Fruit fly (Drosophila melanogaster) whole organism, embryonic: ENCODE data around the gene Pde9.

Experiments
- Awh ChIP-seq: fragments of 200-800 bp; sonication (Bioruptor generic); IDR thresholded peaks from 2 replicates; pipeline ENCODE4, ENCODE4 v1.3.6; 2022; ENCODE audit warnings: missing biosample characterization, missing genetic modification characterization
- BEAF-32 ChIP-seq: fragments of 200-800 bp; sonication (Bioruptor generic); optimal IDR thresholded peaks from 3 replicates; lab custom pipeline; 2017; ENCODE audit warnings: missing biosample characterization, missing genetic modification characterization, mild to moderate bottlenecking, moderate library complexity, missing genetic modification reagents
- Bdp1 ChIP-seq: fragments of 200-800 bp; sonication (Bioruptor generic); optimal IDR thresholded peaks from 3 replicates; lab custom pipeline; 2016; ENCODE audit warnings: missing biosample characterization, missing genetic modification characterization
- Bgb ChIP-seq: fragments of 200-800 bp; sonication (Bioruptor generic); IDR thresholded peaks from 2 replicates; pipeline ENCODE4 v1.3.6; 2022; ENCODE audit warnings: missing biosample characterization, missing genetic modification characterization; ENCODE audit not compliant: partially characterized antibody
- CG10147 ChIP-seq: fragments of 200-800 bp; sonication (Bioruptor generic); optimal IDR thresholded peaks from 2 replicates; lab custom pipeline; 2019; ENCODE audit warnings: missing biosample characterization, mild to moderate bottlenecking, missing genetic modification characterization, moderate library complexity
- CG10274 ChIP-seq: fragments of 200-800 bp; sonication (Bioruptor generic); optimal IDR thresholded peaks from 3 replicates; lab custom pipeline; 2017; ENCODE audit warnings: missing biosample characterization, mild to moderate bottlenecking, missing genetic modification characterization
- CG10543 ChIP-seq: fragments of 200-800 bp; sonication (Bioruptor generic); optimal IDR thresholded peaks from 3 replicates; lab custom pipeline; 2017; ENCODE audit warnings: missing biosample characterization, mild to moderate bottlenecking, missing genetic modification characterization, moderate library complexity
- CG10565 ChIP-seq: fragments of 200-800 bp; sonication (Bioruptor generic); optimal IDR thresholded peaks from 3 replicates; lab custom pipeline; 2016; ENCODE audit warnings: missing biosample characterization, mild to moderate bottlenecking, missing genetic modification characterization
- CG10654 ChIP-seq: fragments of 200-800 bp; sonication (Bioruptor generic); optimal IDR thresholded peaks from 2 replicates; lab custom pipeline; 2016; ENCODE audit warnings: missing biosample characterization, missing genetic modification characterization
- CG12219 ChIP-seq: fragments of 200-800 bp; sonication (Bioruptor generic); optimal IDR thresholded peaks from 3 replicates; lab custom pipeline; 2018; ENCODE audit warnings: missing biosample characterization, mild to moderate bottlenecking, missing genetic modification characterization
- CG12769 ChIP-seq: fragments of 200-800 bp; sonication (Bioruptor generic); optimal IDR thresholded peaks from 2 replicates; lab custom pipeline; 2019; ENCODE audit warnings: missing biosample characterization, mild to moderate bottlenecking, missing genetic modification characterization, moderate library complexity
- CG14860 ChIP-seq: fragments of 200-800 bp; sonication (Bioruptor generic); IDR thresholded peaks from 3 replicates; pipeline ENCODE4 v1.3.6; 2022; ENCODE audit warnings: missing biosample characterization, missing genetic modification characterization; ENCODE audit not compliant: partially characterized antibody
- CG16779 ChIP-seq: fragments of 200-800 bp; sonication (Bioruptor generic); IDR thresholded peaks from 2 replicates; pipeline ENCODE4 v1.3.6; 2022; ENCODE audit warnings: missing biosample characterization, missing genetic modification characterization
- CG18476 ChIP-seq: fragments of 200-800 bp; sonication (Bioruptor generic); optimal IDR thresholded peaks from 2 replicates; lab custom pipeline; 2016; ENCODE audit warnings: missing biosample characterization, mild to moderate bottlenecking, missing genetic modification characterization
- CG31365 ChIP-seq: fragments of 200-800 bp; sonication (Bioruptor generic); optimal IDR thresholded peaks from 2 replicates; lab custom pipeline; 2018; ENCODE audit warnings: missing biosample characterization, mild to moderate bottlenecking, missing genetic modification characterization
- CG5180 ChIP-seq: fragments of 200-800 bp; sonication (Bioruptor generic); optimal IDR thresholded peaks from 3 replicates; lab custom pipeline; 2017; ENCODE audit warnings: missing biosample characterization, missing genetic modification characterization, mild to moderate bottlenecking, moderate library complexity, missing genetic modification reagents
- CG5245 ChIP-seq: fragments of 200-800 bp; sonication (Bioruptor generic); optimal IDR thresholded peaks from 3 replicates; lab custom pipeline; 2016; ENCODE audit warnings: missing biosample characterization, missing genetic modification characterization
- CG6791 ChIP-seq: fragments of 200-800 bp; sonication (Bioruptor generic); IDR thresholded peaks from 3 replicates; pipeline ENCODE4 v1.3.6; 2022; ENCODE audit warnings: missing biosample characterization, missing genetic modification characterization; ENCODE audit not compliant: partially characterized antibody
- CG7839 ChIP-seq: fragments of 200-800 bp; sonication (Bioruptor generic); optimal IDR thresholded peaks from 3 replicates; lab custom pipeline; 2018; ENCODE audit warnings: missing biosample characterization, mild to moderate bottlenecking, missing genetic modification characterization, moderate library complexity
- CG7963 ChIP-seq: fragments of 200-800 bp; sonication (Bioruptor generic); IDR thresholded peaks from 3 replicates; pipeline ENCODE4 v1.3.6; 2022; ENCODE audit warnings: missing biosample characterization, missing genetic modification characterization; ENCODE audit not compliant: partially characterized antibody
- CoRest ChIP-seq: fragments of 200-800 bp; sonication (Bioruptor generic); optimal IDR thresholded peaks from 3 replicates; lab custom pipeline; 2018; ENCODE audit warnings: missing biosample characterization, mild to moderate bottlenecking, missing genetic modification characterization, moderate library complexity
- D19A ChIP-seq: fragments of 200-800 bp; optimal IDR thresholded peaks from 3 replicates; lab custom pipeline; 2019; ENCODE audit warnings: missing biosample characterization, mild to moderate bottlenecking, missing genetic modification characterization, moderate library complexity
- Drgx ChIP-seq: fragments of 200-800 bp; sonication (Bioruptor generic); IDR thresholded peaks from 2 replicates; pipeline ENCODE4 v1.3.6; 2022; ENCODE audit warnings: missing biosample characterization, missing genetic modification characterization
- E2f2 ChIP-seq: fragments of 200-800 bp; sonication (Bioruptor generic); IDR thresholded peaks from 2 replicates; pipeline ENCODE4 v1.3.6; 2022; ENCODE audit warnings: missing biosample characterization, missing genetic modification characterization
- HLH4C ChIP-seq: fragments of 200-800 bp; sonication (Bioruptor generic); IDR thresholded peaks from 3 replicates; pipeline ENCODE4 v1.3.6; 2022; ENCODE audit warnings: missing biosample characterization, missing genetic modification characterization; ENCODE audit not compliant: partially characterized antibody
- Med ChIP-seq: fragments of 200-800 bp; sonication (Bioruptor generic); peaks from one replicate; lab custom pipeline; 2016; ENCODE audit warnings: missing biosample characterization, missing genetic modification characterization, mild to moderate bottlenecking, inconsistent platforms, moderate library complexity
- Opbp ChIP-seq: fragments of 200-800 bp; sonication (Bioruptor generic); IDR thresholded peaks from 3 replicates; pipeline ENCODE4 v1.3.6; 2022; ENCODE audit warnings: missing biosample characterization, missing genetic modification characterization; ENCODE audit not compliant: partially characterized antibody
- Vsx1 ChIP-seq: fragments of 200-800 bp; sonication (Bioruptor generic); optimal IDR thresholded peaks from 2 replicates; lab custom pipeline; 2017; ENCODE audit warnings: missing biosample characterization, mild to moderate bottlenecking, missing genetic modification characterization, missing genetic modification reagents
- btn ChIP-seq: fragments of 200-800 bp; sonication (Bioruptor generic); optimal IDR thresholded peaks from 2 replicates; lab custom pipeline; 2016; ENCODE audit warnings: missing biosample characterization, missing genetic modification characterization
- chinmo ChIP-seq: fragments of 200-800 bp; sonication (Bioruptor generic); IDR thresholded peaks from 4 replicates; pipeline ENCODE4 v1.3.6; 2022; ENCODE audit warnings: missing biosample characterization, missing genetic modification characterization; ENCODE audit not compliant: partially characterized antibody
- ci ChIP-seq: fragments of 200-800 bp; sonication (Bioruptor generic); IDR thresholded peaks from 3 replicates; pipeline ENCODE4 v1.3.6; 2022; ENCODE audit warnings: missing biosample characterization, missing genetic modification characterization
- crc ChIP-seq: fragments of 200-800 bp; sonication (Bioruptor generic); optimal IDR thresholded peaks from 2 replicates; lab custom pipeline; 2016; ENCODE audit warnings: missing biosample characterization, missing genetic modification characterization
- da ChIP-seq: fragments of 200-800 bp; sonication (Bioruptor generic); optimal IDR thresholded peaks from 2 replicates; lab custom pipeline; 2016; ENCODE audit warnings: missing biosample characterization, missing genetic modification characterization
- disco-r ChIP-seq: fragments of 200-800 bp; sonication (Bioruptor generic); optimal IDR thresholded peaks from 2 replicates; lab custom pipeline; 2016; ENCODE audit warnings: missing biosample characterization, missing genetic modification characterization
- jigr1 ChIP-seq: fragments of 200-800 bp; sonication (Bioruptor generic); IDR thresholded peaks from 3 replicates; pipeline ENCODE4 v1.3.6; 2022; ENCODE audit warnings: missing biosample characterization, missing genetic modification characterization
- mld ChIP-seq: fragments of 200-800 bp; sonication (Bioruptor generic); IDR thresholded peaks from 3 replicates; pipeline ENCODE4 v1.3.6; 2022; ENCODE audit warnings: missing biosample characterization, missing genetic modification characterization; ENCODE audit not compliant: partially characterized antibody
- sens-2 ChIP-seq: fragments of 200-800 bp; sonication (Bioruptor generic); IDR thresholded peaks from 2 replicates; pipeline ENCODE4 v1.3.6; 2022; ENCODE audit warnings: missing biosample characterization, missing genetic modification characterization
- stc ChIP-seq: fragments of 200-800 bp; sonication (Bioruptor generic); IDR thresholded peaks from 2 replicates; pipeline ENCODE4 v1.3.6; 2022; ENCODE audit warnings: missing biosample characterization, missing genetic modification characterization
- stwl ChIP-seq: fragments of 200-800 bp; sonication (Bioruptor generic); optimal IDR thresholded peaks from 3 replicates; lab custom pipeline; 2018; ENCODE audit warnings: missing biosample characterization, mild to moderate bottlenecking, missing genetic modification characterization, moderate library complexity
- sug ChIP-seq: fragments of 200-800 bp; optimal IDR thresholded peaks from 2 replicates; lab custom pipeline; 2019; ENCODE audit warnings: missing biosample characterization, mild to moderate bottlenecking, missing genetic modification characterization, moderate library complexity
- tna ChIP-seq: fragments of 200-800 bp; sonication (Bioruptor generic); IDR thresholded peaks from 2 replicates; pipeline ENCODE4 v1.3.6; 2022; ENCODE audit warnings: missing biosample characterization, missing genetic modification characterization; ENCODE audit not compliant: partially characterized antibody
- usp ChIP-seq: fragments of >200 bp; optimal IDR thresholded peaks from 2 replicates; lab custom pipeline; 2017; ENCODE audit warnings: missing biosample characterization, missing genetic modification characterization
- yki ChIP-seq: fragments of >200 bp; optimal IDR thresholded peaks from 3 replicates; lab custom pipeline; 2018
- zen ChIP-seq: fragments of 200-800 bp; sonication (Bioruptor generic); optimal IDR thresholded peaks from 3 replicates; lab custom pipeline; 2018; ENCODE audit warnings: missing biosample characterization, mild to moderate bottlenecking, missing genetic modification characterization, moderate library complexity
- zen2 ChIP-seq: fragments of 200-800 bp; sonication (Bioruptor generic); IDR thresholded peaks from 3 replicates; pipeline ENCODE4 v1.3.6; 2022; ENCODE audit warnings: missing biosample characterization, missing genetic modification characterization; ENCODE audit not compliant: partially characterized antibody

The Pde9 gene

dm6 chrX:12906914-12907313 is 9.8 kb upstream of the Pde9 start, which contains the start of gene mRpL49 (continued):
- no peak for TF ChIP-seq jigr1
- no peak for TF ChIP-seq sug (tag; lab: Kevin White, UChicago)

dm6 chrX:12905901-12906689 is 9.0 kb upstream of the Pde9 start, which contains the start of gene CG4404:
Gene CG4404 (minus strand): TSS chrX:12906018.
- TF ChIP-seq chinmo (GFP tag; lab: Robert Waterston, UW) (0 out of 4 replicates have a peak, but pooled peaks have one; percentile 35), Awh (GFP tag; lab: Robert Waterston, UW) (no peak), CG10274 (GFP tag; lab: Kevin White, UChicago) (peak; percentile 29), ci (GFP tag; lab: Robert Waterston, UW) (0 out of 3 replicates have a peak, but pooled peaks have one; percentile 14), disco-r (GFP tag; lab: Kevin White, UChicago) (no peak), CG12219 (GFP tag; lab: Kevin White, UChicago) (no peak), CG12769 (tag; lab: Kevin White, UChicago) (no peak), D19A (tag; lab: Kevin White, UChicago) (peak; percentile 13), zen2 (GFP tag; lab: Robert Waterston, UW) (0 out of 3 replicates have a peak, but pooled peaks have one; percentile 12), yki (no peak), CG10654 (GFP tag; lab: Kevin White, UChicago) (no peak), CG10147 (GFP tag; lab: Kevin White, UChicago) (no peak), sens-2 (GFP tag; lab: Robert Waterston, UW) (no peak), CG16779 (no peak), mld (peak; percentile 42; the same call in 1 of the 3 replicates), CG7839 (tag; lab: Kevin White, UChicago) (no peak), Opbp (GFP tag; lab: Robert Waterston, UW) (0 out of 3 replicates have a peak, but pooled peaks have one; percentile 39), CG6791 (GFP tag; lab: Robert Waterston, UW) (peak; percentile 47; the same call in 1 of the 3 replicates), CG10543 (GFP tag; lab: Kevin White, UChicago) (no peak), usp (GFP tag; lab: Kevin White, UChicago) (no peak), BEAF-32 (GFP tag; lab: Kevin White, UChicago) (no peak), CG14860 (GFP tag; lab: Robert Waterston, UW) (peak; percentile 7; the same call in 1 of the 3 replicates), Vsx1 (no peak), E2f2 (0 out of 2 replicates have a peak, but pooled peaks have one; percentile 11), CG7963 (0 out of 3 replicates have a peak, but pooled peaks have one; percentile 26), stwl (peak; percentile 20), zen (tag; lab: Kevin White, UChicago) (no peak), CG18476 (GFP tag; lab: Kevin White, UChicago) (no peak), Drgx (GFP tag; lab: Robert Waterston, UW) (0 out of 2 replicates have a peak, but pooled peaks have one; percentile 7), crc (GFP tag; lab: Kevin White, UChicago) (no peak), CG5180 (GFP tag; lab: Kevin White, UChicago) (no peak), HLH4C (GFP tag; lab: Robert Waterston, UW) (peak; percentile 52; the same call in 2 of the 3 replicates), btn (GFP tag; lab: Kevin White, UChicago) (no peak), CG10565 (GFP tag; lab: Kevin White, UChicago) (no peak), CG31365 (tag; lab: Kevin White, UChicago) (no peak), tna (GFP tag; lab: Robert Waterston, UW) (0 out of 2 replicates have a peak, but pooled peaks have one; percentile 43), CG5245 (GFP tag; lab: Kevin White, UChicago) (no peak), CoRest (tag; lab: Kevin White, UChicago) (no peak), da (GFP tag; lab: Kevin White, UChicago) (no peak), Med (peak; percentile 20), stc (GFP tag; lab: Robert Waterston, UW) (no peak), Bdp1 (GFP tag; lab: Kevin White, UChicago) (no peak), Bgb (GFP tag; lab: Robert Waterston, UW) (0 out of 2 replicates have a peak, but pooled peaks have one; percentile 30)
